Worm (Caenorhabditis elegans): ENCODE measurements around the gene K02A6.2.

- TF ChIP-seq ama-1 (optimal IDR thresholded peaks at IDR 0.05) (no peak), tbx-11 (GFP tag; IDR thresholded peaks at IDR 0.05) (no peak), F13C5.2 (tag; optimal IDR thresholded peaks at IDR 0.05) (no peak), tbx-37 (GFP tag; conservative IDR thresholded peaks at IDR 0.05) (no peak), flt-1 (GFP tag; IDR thresholded peaks at IDR 0.05) (no peak), scrt-1 (GFP tag; IDR thresholded peaks at IDR 0.05) (no peak)
Observed at ce11 chrX:8268083-8268482, 43.3 kb upstream of the K02A6.2 start.

All from whole organism, early embryonic.